Worm (Caenorhabditis elegans) whole organism, L3 larva: Measurements from ENCODE around the gene gsr-1.

Experiments used
- R02D3.7 ChIP-seq: fragments of 150-350 bp; optimal IDR thresholded peaks from 2 replicates; lab custom pipeline; 2014; ENCODE audit warnings: missing biosample characterization, missing genetic modification characterization
- ama-1 ChIP-seq: fragments of 150-350 bp; optimal IDR thresholded peaks from 2 replicates; lab custom pipeline; 2018
- ceh-16 ChIP-seq: sonication (generic microtip); optimal IDR thresholded peaks from 2 replicates; lab custom pipeline; 2017; ENCODE audit warnings: missing biosample characterization, missing genetic modification characterization
- ceh-28 ChIP-seq: fragments of 150-350 bp; optimal IDR thresholded peaks from 2 replicates; lab custom pipeline; 2014; ENCODE audit warnings: missing biosample characterization, missing genetic modification reagents, missing genetic modification characterization
- ceh-9 ChIP-seq: sonication (generic microtip); optimal IDR thresholded peaks from 2 replicates; lab custom pipeline; 2018; ENCODE audit warnings: missing biosample characterization, missing genetic modification characterization
- daf-12 ChIP-seq: fragments of 150-350 bp; optimal IDR thresholded peaks from 2 replicates; lab custom pipeline; 2014; ENCODE audit warnings: missing biosample characterization, missing genetic modification reagents, missing genetic modification characterization
- egl-27 ChIP-seq: sonication (generic microtip); optimal IDR thresholded peaks from 4 replicates; lab custom pipeline; 2017; ENCODE audit warnings: missing biosample characterization, missing genetic modification reagents, missing genetic modification characterization
- elt-1 ChIP-seq: fragments of 150-350 bp; optimal IDR thresholded peaks from 2 replicates; lab custom pipeline; 2014; ENCODE audit warnings: missing biosample characterization, missing genetic modification characterization
- elt-2 ChIP-seq: sonication (generic microtip); optimal IDR thresholded peaks from 2 replicates; lab custom pipeline; 2016; ENCODE audit warnings: missing genetic modification reagents, mild to moderate bottlenecking, missing genetic modification characterization, missing compliant biosample characterization
- elt-3 ChIP-seq, 3 experiments: fragments of 150-350 bp in 1 of 3; sonication (generic microtip) in 2 of 3; optimal IDR thresholded peaks; 2 replicates in 2 of 3; 4 replicates in 1 of 3; lab custom pipeline; 2014 to 2017; ENCODE audit warnings: missing biosample characterization in 3 of 3, missing genetic modification characterization in 3 of 3
- eor-1 ChIP-seq, 2 experiments: fragments of 150-350 bp; optimal IDR thresholded peaks; 2 replicates each; lab custom pipeline; 2014 to 2018; ENCODE audit warnings: missing biosample characterization in 2 of 2, missing genetic modification characterization in 2 of 2
- fkh-10 ChIP-seq: sonication (generic microtip); optimal IDR thresholded peaks from 2 replicates; lab custom pipeline; 2017; ENCODE audit warnings: missing biosample characterization, missing genetic modification reagents, missing genetic modification characterization
- fkh-2 ChIP-seq: fragments of 150-350 bp; optimal IDR thresholded peaks from 2 replicates; lab custom pipeline; 2014; ENCODE audit warnings: missing biosample characterization, missing genetic modification reagents, missing genetic modification characterization
- fos-1 ChIP-seq: fragments of 150-350 bp; optimal IDR thresholded peaks from 2 replicates; lab custom pipeline; 2014; ENCODE audit warnings: missing biosample characterization, missing genetic modification characterization
- hmg-11 ChIP-seq: sonication (generic microtip); optimal IDR thresholded peaks from 2 replicates; lab custom pipeline; 2016; ENCODE audit warnings: missing genetic modification characterization, missing compliant biosample characterization
- jun-1 ChIP-seq: fragments of 150-350 bp; optimal IDR thresholded peaks from 2 replicates; lab custom pipeline; 2014; ENCODE audit warnings: missing biosample characterization, missing genetic modification reagents, missing genetic modification characterization
- lin-15B ChIP-seq: fragments of 150-350 bp; optimal IDR thresholded peaks from 2 replicates; lab custom pipeline; 2014; ENCODE audit warnings: missing biosample characterization, missing genetic modification characterization
- lin-39 ChIP-seq: fragments of 150-350 bp; optimal IDR thresholded peaks from 2 replicates; lab custom pipeline; 2018; ENCODE audit warnings: missing biosample characterization, missing genetic modification reagents, missing genetic modification characterization
- lsy-12 ChIP-seq: sonication (generic microtip); optimal IDR thresholded peaks from 2 replicates; lab custom pipeline; 2016; ENCODE audit warnings: mild to moderate bottlenecking, missing genetic modification characterization, missing compliant biosample characterization
- mdl-1 ChIP-seq: fragments of 150-350 bp; optimal IDR thresholded peaks from 2 replicates; lab custom pipeline; 2014; ENCODE audit warnings: missing biosample characterization, missing genetic modification characterization
- nfya-1 ChIP-seq: sonication (generic microtip); optimal IDR thresholded peaks from 2 replicates; lab custom pipeline; 2017; ENCODE audit warnings: missing genetic modification characterization, mild to moderate bottlenecking, missing compliant biosample characterization, antibody characterized with exemption, moderate library complexity; ENCODE audit not compliant: insufficient read depth
- nhr-12 ChIP-seq: fragments of 150-350 bp; optimal IDR thresholded peaks from 2 replicates; lab custom pipeline; 2014; ENCODE audit warnings: missing biosample characterization, missing genetic modification characterization
- nhr-23 ChIP-seq: fragments of 150-350 bp; optimal IDR thresholded peaks from 2 replicates; lab custom pipeline; 2014; ENCODE audit warnings: missing biosample characterization, missing genetic modification reagents, missing genetic modification characterization
- nhr-237 ChIP-seq: fragments of 150-350 bp; optimal IDR thresholded peaks from 2 replicates; lab custom pipeline; 2014; ENCODE audit warnings: missing biosample characterization, missing genetic modification characterization
- nhr-25 ChIP-seq: sonication (generic microtip); optimal IDR thresholded peaks from 2 replicates; lab custom pipeline; 2017; ENCODE audit warnings: missing biosample characterization, missing genetic modification characterization
- nhr-28 ChIP-seq: fragments of 150-350 bp; optimal IDR thresholded peaks from 2 replicates; lab custom pipeline; 2014; ENCODE audit warnings: missing biosample characterization, missing genetic modification characterization
- nhr-43 ChIP-seq: sonication (generic microtip); optimal IDR thresholded peaks from 2 replicates; lab custom pipeline; 2016; ENCODE audit warnings: mild to moderate bottlenecking, missing genetic modification characterization, missing compliant biosample characterization; ENCODE audit not compliant: poor library complexity, severe bottlenecking
- nhr-76 ChIP-seq: fragments of 150-350 bp; sonication (generic microtip); optimal IDR thresholded peaks from 5 replicates; lab custom pipeline; 2014; ENCODE audit warnings: missing biosample characterization, missing genetic modification characterization
- nhr-77 ChIP-seq: fragments of 150-350 bp; optimal IDR thresholded peaks from 2 replicates; lab custom pipeline; 2014; ENCODE audit warnings: missing biosample characterization, missing genetic modification characterization
- pha-4 ChIP-seq: fragments of 150-350 bp; optimal IDR thresholded peaks from 2 replicates; lab custom pipeline; 2014; ENCODE audit warnings: missing biosample characterization, missing genetic modification reagents, missing genetic modification characterization
- pqm-1 ChIP-seq: fragments of 150-350 bp; optimal IDR thresholded peaks from 2 replicates; lab custom pipeline; 2017; ENCODE audit warnings: missing biosample characterization, missing genetic modification characterization, inconsistent platforms
- sea-2 ChIP-seq: fragments of 150-350 bp; sonication (generic microtip); optimal IDR thresholded peaks from 4 replicates; lab custom pipeline; 2014; ENCODE audit warnings: missing biosample characterization, missing genetic modification reagents, missing genetic modification characterization
- snpc-4 ChIP-seq: fragments of 150-350 bp; optimal IDR thresholded peaks from 2 replicates; lab custom pipeline; 2014; ENCODE audit warnings: missing biosample characterization, missing genetic modification characterization
- tbx-2 ChIP-seq: sonication (generic microtip); optimal IDR thresholded peaks from 2 replicates; lab custom pipeline; 2016; ENCODE audit warnings: mild to moderate bottlenecking, missing genetic modification characterization, missing compliant biosample characterization
- unc-62 ChIP-seq: fragments of 150-350 bp; sonication (generic microtip); optimal IDR thresholded peaks from 4 replicates; lab custom pipeline; 2014; ENCODE audit warnings: missing biosample characterization, missing genetic modification reagents, missing genetic modification characterization
- zag-1 ChIP-seq: fragments of 150-350 bp; optimal IDR thresholded peaks from 2 replicates; lab custom pipeline; 2014; ENCODE audit warnings: missing biosample characterization, missing genetic modification characterization
- ztf-11 ChIP-seq: fragments of 150-350 bp; optimal IDR thresholded peaks from 2 replicates; lab custom pipeline; 2014; ENCODE audit warnings: missing biosample characterization, missing genetic modification characterization

Gene gsr-1

DNA sequence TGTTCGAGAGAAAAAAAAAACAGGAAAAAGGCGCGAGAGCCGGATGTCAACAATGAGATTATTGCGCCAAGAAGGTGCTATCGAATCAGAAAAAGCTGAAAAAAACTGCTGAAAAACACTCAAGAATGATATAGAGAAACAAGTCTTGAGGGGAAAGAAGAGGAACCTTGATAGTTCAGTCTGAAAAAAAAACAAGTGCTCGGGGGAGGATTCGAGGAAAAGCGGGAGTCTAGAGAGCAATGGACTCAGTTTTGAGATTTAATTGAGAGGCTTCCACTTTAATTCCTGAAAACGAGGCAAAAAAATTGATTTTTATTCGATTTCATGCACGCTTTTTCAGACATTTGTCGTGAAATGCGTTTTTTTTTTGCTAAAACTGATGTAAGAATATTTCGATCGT, 43.9 kb downstream of the gsr-1 start, which contains the start of gene npr-15:
Gene npr-15 (minus strand): TSS at position 101 of the 400 bp plus-strand sequence.
- TF ChIP-seq ceh-28 (no peak), nfya-1 (tag; lab: Kevin White, UChicago) (no peak), hmg-11 (no peak), eor-1 (tag; optimal IDR thresholded peaks at IDR 0.05; lab: Kevin White, UChicago) (no peak), unc-62 (GFP tag; lab: Kevin White, UChicago) (no peak), nhr-76 (tag; lab: Kevin White, UChicago) (no peak), elt-3 (tag; optimal IDR thresholded peaks at IDR 0.05; lab: Kevin White, UChicago) (no peak)
- TF ChIP-seq, all 47 proteins: peak for 0

DNA sequence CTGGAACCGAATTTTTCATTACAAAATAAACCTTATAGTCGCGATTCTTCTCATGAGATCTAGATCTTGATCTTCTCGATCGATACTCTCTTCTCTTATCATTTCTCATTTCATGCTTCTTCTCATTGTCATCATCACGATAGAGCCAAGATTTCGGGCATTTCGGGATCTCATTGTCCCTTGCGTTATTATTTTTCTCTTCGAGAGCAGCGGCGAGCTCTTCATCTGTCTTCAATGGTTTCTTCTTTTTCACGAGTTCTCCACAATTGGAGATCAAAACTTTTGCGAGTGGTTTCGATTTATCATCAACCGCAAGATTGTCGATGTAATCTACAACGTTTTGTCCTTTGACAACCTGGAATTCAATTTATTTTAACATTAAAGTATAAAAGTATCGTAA, 47.7 kb downstream of the gsr-1 start:
- TF ChIP-seq zag-1 (tag; lab: Kevin White, UChicago) (no peak), eor-1 (tag; optimal IDR thresholded peaks at IDR 0.05; lab: Kevin White, UChicago) (no peak), egl-27 (tag; lab: Kevin White, UChicago) (no peak), lin-15B (tag; lab: Kevin White, UChicago) (no peak), elt-3 (tag; optimal IDR thresholded peaks at IDR 0.05; lab: Kevin White, UChicago) (no peak), ztf-11 (no peak), elt-1 (tag; lab: Kevin White, UChicago) (no peak), fkh-10 (GFP tag; lab: Kevin White, UChicago) (no peak), nhr-77 (tag; lab: Kevin White, UChicago) (no peak), tbx-2 (no peak), nhr-43 (no peak), unc-62 (GFP tag; lab: Kevin White, UChicago) (no peak), R02D3.7 (tag; lab: Kevin White, UChicago) (no peak), fkh-2 (tag; lab: Kevin White, UChicago) (no peak), nhr-76 (tag; lab: Kevin White, UChicago) (no peak), ama-1 (lab: Kevin White, UChicago) (no peak), nhr-28 (tag; lab: Kevin White, UChicago) (no peak), nhr-23 (no peak)
- TF ChIP-seq, all 47 proteins: peak for 0

DNA sequence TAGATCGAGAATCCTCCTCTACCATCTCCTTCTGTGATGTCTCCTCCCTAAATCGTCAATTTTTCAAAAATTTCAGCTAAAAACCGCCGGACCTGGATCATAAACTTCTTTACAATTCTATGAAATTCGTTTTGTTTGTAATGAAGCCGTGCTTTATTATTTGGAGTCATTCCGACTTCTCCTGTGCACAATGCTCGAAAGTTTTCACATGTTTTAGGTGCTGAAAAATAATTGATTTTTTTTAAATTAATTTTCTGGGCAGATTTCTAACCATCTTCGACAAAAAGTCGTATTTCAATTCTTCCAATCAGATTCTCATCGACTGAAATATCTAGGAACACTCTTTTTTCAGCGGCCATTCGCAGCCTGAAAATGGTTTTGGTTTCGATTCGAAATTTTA, 48.6 kb downstream of the gsr-1 start, which contains the start of gene cyn-9:
Gene cyn-9 (minus strand): TSS at position 366 of the 400 bp plus-strand sequence.
- TF ChIP-seq ztf-11 (no peak), nhr-43 (peak; percentile 26), pqm-1 (no peak), egl-27 (tag; lab: Kevin White, UChicago) (no peak), zag-1 (tag; lab: Kevin White, UChicago) (no peak), daf-12 (tag; lab: Kevin White, UChicago) (no peak), ceh-9 (tag; lab: Kevin White, UChicago) (no peak), ceh-28 (peak; percentile 25), sea-2 (GFP tag; lab: Kevin White, UChicago) (no peak), nhr-23 (peak; percentile 54), ama-1 (lab: Kevin White, UChicago) (no peak)

DNA sequence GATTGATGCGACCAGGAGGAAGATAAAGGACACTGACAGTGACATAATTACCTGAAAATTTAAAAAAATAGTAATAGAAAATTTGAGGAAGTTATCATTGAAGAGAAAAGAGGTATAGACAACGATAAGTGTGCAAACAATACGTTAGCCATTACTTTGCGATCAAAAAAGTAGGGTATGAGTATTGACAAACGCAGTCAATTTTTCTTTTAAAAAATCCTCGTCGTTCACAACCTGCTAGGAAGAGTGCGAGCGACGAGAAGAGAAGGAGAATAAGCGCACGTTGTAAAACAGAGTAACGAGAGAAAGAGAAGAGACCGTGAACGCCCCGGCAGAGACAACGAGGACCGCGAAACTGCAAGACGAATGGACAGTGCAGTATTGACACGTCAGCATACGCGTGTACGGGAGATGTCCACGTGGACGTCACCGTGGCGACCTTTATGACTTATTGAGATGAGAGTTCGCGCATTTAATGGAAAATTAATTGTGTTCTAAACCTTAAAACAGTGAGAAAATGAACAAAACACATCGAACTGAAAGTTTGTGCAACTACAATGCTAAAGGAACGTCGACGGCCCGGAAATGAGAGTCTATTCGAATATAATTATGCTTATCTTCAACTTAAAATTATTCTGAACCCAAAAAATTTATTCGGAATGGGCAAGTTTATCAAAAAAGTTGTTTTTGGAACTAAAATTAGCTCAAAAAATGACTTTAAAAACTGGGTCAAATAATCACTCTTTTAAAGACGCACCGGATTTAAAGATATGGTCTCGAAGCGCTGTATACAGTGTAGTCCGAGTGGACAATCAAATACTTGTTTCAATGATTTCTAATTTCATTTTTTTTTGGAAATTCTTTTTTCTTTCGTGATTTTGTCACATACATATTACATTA, 51.0 kb downstream of the gsr-1 start, which contains the start of the genes pdi-1 and C14B1.2:
Gene pdi-1 (minus strand): TSS at position 51 of the 900 bp plus-strand sequence.
Gene C14B1.2 (plus strand): TSS at position 850 of the 900 bp plus-strand sequence.
- TF ChIP-seq nhr-43 (peak; percentile 67), ceh-16 (tag; lab: Kevin White, UChicago) (no peak), nhr-25 (tag; lab: Kevin White, UChicago) (peak; percentile 79), snpc-4 (peak; percentile 33), fos-1 (tag; lab: Kevin White, UChicago) (peak; percentile 28), jun-1 (tag; lab: Kevin White, UChicago) (peak; percentile 16), nhr-237 (tag; lab: Kevin White, UChicago) (no peak), nfya-1 (tag; lab: Kevin White, UChicago) (peak; percentile 92), nhr-12 (no peak), fkh-2 (tag; lab: Kevin White, UChicago) (no peak), pqm-1 (peak; percentile 29), lin-15B (tag; lab: Kevin White, UChicago) (peak; percentile 65), mdl-1 (tag; lab: Kevin White, UChicago) (peak; percentile 5), lin-39 (peak; percentile 0), nhr-23 (peak; percentile 21), elt-2 (tag; lab: Kevin White, UChicago) (peak; percentile 44), ceh-28 (peak; percentile 20), daf-12 (tag; lab: Kevin White, UChicago) (no peak), pha-4 (tag; lab: Kevin White, UChicago) (peak; percentile 83), lsy-12 (tag; lab: Kevin White, UChicago) (peak; percentile 29), nhr-28 (tag; lab: Kevin White, UChicago) (no peak)
